Fruit fly (Drosophila melanogaster): Measurements from ENCODE around the gene CG7264.

The CG7264 gene

DNA sequence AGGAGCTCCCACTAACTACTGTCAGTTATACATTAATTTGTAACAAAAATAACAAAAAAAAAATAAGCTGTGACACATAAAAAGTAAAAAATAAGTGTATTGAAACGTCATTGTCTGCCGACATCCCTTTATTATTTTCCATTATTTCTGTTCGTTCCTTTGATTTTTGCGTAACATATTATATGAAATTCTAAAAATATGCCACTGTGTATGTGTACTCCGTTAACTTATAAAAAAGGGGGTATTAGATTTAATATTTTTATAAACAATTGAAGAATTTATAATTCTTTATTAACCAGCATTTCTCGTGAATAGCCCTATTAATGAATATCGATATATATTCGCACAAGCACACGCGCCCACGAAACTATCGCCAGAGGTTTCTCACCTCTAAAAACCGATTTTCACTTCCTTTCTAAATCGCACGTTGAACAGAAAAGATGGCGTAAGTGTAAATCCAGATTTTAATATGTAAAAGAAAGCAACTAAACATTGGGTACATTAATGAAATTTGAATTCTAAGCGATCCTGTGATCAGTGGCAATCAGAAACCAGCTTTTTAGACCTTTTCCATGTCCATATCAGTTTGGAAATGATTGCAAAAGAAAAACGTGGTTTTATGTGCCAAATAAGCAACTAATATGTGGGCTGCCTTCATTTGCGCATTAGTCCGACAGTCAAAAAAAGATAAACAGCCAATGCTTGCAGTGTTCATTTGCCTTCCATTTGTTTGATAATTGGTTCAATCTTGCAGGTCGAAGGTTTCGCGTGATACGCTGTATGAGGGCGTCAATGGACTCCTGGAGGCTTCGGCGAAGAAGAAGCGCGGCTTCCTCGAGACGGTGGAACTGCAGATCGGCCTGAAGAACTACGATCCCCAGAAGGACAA, 6.1 kb upstream of the CG7264 start, which contains the start of gene RpL10Ab:
Gene RpL10Ab, plus strand, starts transcription at position 406 of the 889 bp plus-strand sequence.
- 0 out of 2 replicates have a peak, but pooled peaks have one; percentile 52 for TF ChIP-seq Gug (GFP tag; IDR thresholded peaks at IDR 0.05)
- TF ChIP-seq Hr39 (GFP tag; optimal IDR thresholded peaks at IDR 0.05) = peak; percentile 51
- peak; percentile 50 for TF ChIP-seq topi (GFP tag; optimal IDR thresholded peaks at IDR 0.05)
- TF ChIP-seq CG10631 (GFP tag; optimal IDR thresholded peaks at IDR 0.05) = peak; percentile 80
- peak; percentile 28 for TF ChIP-seq CG10669 (GFP tag; optimal IDR thresholded peaks at IDR 0.05)
- TF ChIP-seq svp (GFP tag) = no peak
- TF ChIP-seq CG16779 (tag; optimal IDR thresholded peaks at IDR 0.05) = no peak
- TF ChIP-seq Eip75B (GFP tag; optimal IDR thresholded peaks at IDR 0.05) = peak; percentile 51
- TF ChIP-seq CG6854 (GFP tag; optimal IDR thresholded peaks at IDR 0.05) = peak; percentile 68
- TF ChIP-seq CG31627 (GFP tag; optimal IDR thresholded peaks at IDR 0.05) = peak; percentile 45
- TF ChIP-seq eg (GFP tag; IDR thresholded peaks at IDR 0.05) = peak; percentile 71
- TF ChIP-seq CG8319 (GFP tag; optimal IDR thresholded peaks at IDR 0.05) = peak; percentile 24
- TF ChIP-seq Eip78C (GFP tag) = peak; percentile 76
- peak; percentile 53 for TF ChIP-seq Blimp-1 (GFP tag; optimal IDR thresholded peaks at IDR 0.05)
- TF ChIP-seq Eip93F (GFP tag; optimal IDR thresholded peaks at IDR 0.05) = no peak
- peak; percentile 25 to 51 for TF ChIP-seq ss (GFP tag; optimal IDR thresholded peaks at IDR 0.05)
- no peak for TF ChIP-seq CG4318 (GFP tag; optimal IDR thresholded peaks at IDR 0.05)
- no peak for TF ChIP-seq Sox102F (GFP tag; optimal IDR thresholded peaks at IDR 0.05)
- peak; percentile 62; the same call in 1 of the 2 replicates for TF ChIP-seq CG11294 (GFP tag; IDR thresholded peaks at IDR 0.05)
- peak; percentile 26 for TF ChIP-seq dac (GFP tag; optimal IDR thresholded peaks at IDR 0.05)
- peak; percentile 35 for TF ChIP-seq CG3032 (tag; optimal IDR thresholded peaks at IDR 0.05)
- peak; percentile 39 for TF ChIP-seq CG6792 (GFP tag; optimal IDR thresholded peaks at IDR 0.05)
- TF ChIP-seq CG15336 (GFP tag; IDR thresholded peaks at IDR 0.05) = peak; percentile 22; the same call in 1 of the 2 replicates
- peak; percentile 34 for TF ChIP-seq CG8632 (GFP tag; optimal IDR thresholded peaks at IDR 0.05)
- TF ChIP-seq salr (GFP tag; optimal IDR thresholded peaks at IDR 0.05) = peak in 1 of 2 experiments; percentile 55
- peak; percentile 9 for TF ChIP-seq spab (GFP tag; optimal IDR thresholded peaks at IDR 0.05)
- no peak for TF ChIP-seq dsx (GFP tag; optimal IDR thresholded peaks at IDR 0.05; ENCODE audit: poor library complexity, severe bottlenecking)
- TF ChIP-seq cyc (GFP tag; optimal IDR thresholded peaks at IDR 0.05) = peak; percentile 34
- no peak for TF ChIP-seq fd59A (GFP tag; optimal IDR thresholded peaks at IDR 0.05)
- TF ChIP-seq CG7368 (GFP tag; optimal IDR thresholded peaks at IDR 0.05) = peak; percentile 13
- TF ChIP-seq CG9139 (GFP tag; optimal IDR thresholded peaks at IDR 0.05) = peak; percentile 18
- peak; percentile 5 for TF ChIP-seq Smox (GFP tag; optimal IDR thresholded peaks at IDR 0.05)
- peak; percentile 58 for TF ChIP-seq net (GFP tag; optimal IDR thresholded peaks at IDR 0.05)
- peak; percentile 29 for TF ChIP-seq acj6 (GFP tag; optimal IDR thresholded peaks at IDR 0.05)
- TF ChIP-seq Sox14 (GFP tag; optimal IDR thresholded peaks at IDR 0.05) = peak; percentile 11
- no peak for TF ChIP-seq Ets21C (GFP tag; optimal IDR thresholded peaks at IDR 0.05)
- peak; percentile 38 for TF ChIP-seq CG11902 (GFP tag; optimal IDR thresholded peaks at IDR 0.05)
- no peak for TF ChIP-seq Hr38 (GFP tag; optimal IDR thresholded peaks at IDR 0.05)
- peak; percentile 8 for TF ChIP-seq fkh (GFP tag; optimal IDR thresholded peaks at IDR 0.05)
- TF ChIP-seq CG6163 (GFP tag; IDR thresholded peaks at IDR 0.05) = peak; percentile 63
- TF ChIP-seq Hr4 (GFP tag; optimal IDR thresholded peaks at IDR 0.05) = no peak
- peak; percentile 2 for TF ChIP-seq CG1621 (tag; optimal IDR thresholded peaks at IDR 0.05)
- no peak for TF ChIP-seq vri (GFP tag; optimal IDR thresholded peaks at IDR 0.05)
- peak; percentile 48; the same call in 1 of the 3 replicates for TF ChIP-seq CG8119 (GFP tag; IDR thresholded peaks at IDR 0.05)
- TF ChIP-seq OdsH (GFP tag; optimal IDR thresholded peaks at IDR 0.05) = peak; percentile 40
- peak; percentile 22 for TF ChIP-seq Sox15 (GFP tag; optimal IDR thresholded peaks at IDR 0.05)
- peak; percentile 50 for TF ChIP-seq Met (GFP tag; optimal IDR thresholded peaks at IDR 0.05)
- no peak for TF ChIP-seq fd85E (GFP tag; optimal IDR thresholded peaks at IDR 0.05)
- TF ChIP-seq CG11762 (GFP tag; optimal IDR thresholded peaks at IDR 0.05; ENCODE audit: insufficient read depth) = peak; percentile 24
- TF ChIP-seq CG32006 (GFP tag; optimal IDR thresholded peaks at IDR 0.05) = no peak

Measured in whole organism, prepupa.